Worm (Caenorhabditis elegans) whole organism, young adult: ENCODE measurements around the gene sre-35.

ENCODE experiments used
- B0019.2 ChIP-seq: fragments of 200-800 bp; sonication (Bioruptor generic); conservative IDR thresholded peaks from 2 replicates; pipeline ENCODE4 v1.3.6; 2022; ENCODE audit warnings: missing genetic modification reagents, missing genetic modification characterization, missing compliant biosample characterization
- B0035.1 ChIP-seq: sonication (generic microtip); optimal IDR thresholded peaks from 2 replicates; lab custom pipeline; 2016; ENCODE audit warnings: missing genetic modification characterization, mild to moderate bottlenecking, missing compliant biosample characterization, missing genotype, missing genetic modification reagents
- F37B4.10 ChIP-seq: fragments of 200-800 bp; sonication (Bioruptor generic); IDR thresholded peaks from 2 replicates; pipeline ENCODE4 v1.3.6; 2022; ENCODE audit warnings: missing genetic modification characterization, missing compliant biosample characterization
- F39B2.1 ChIP-seq: fragments of 200-800 bp; sonication (Bioruptor generic); IDR thresholded peaks from 2 replicates; pipeline ENCODE4 v1.3.6; 2022; ENCODE audit warnings: missing genetic modification reagents, missing genetic modification characterization, missing compliant biosample characterization
- F57A8.1 ChIP-seq: fragments of 200-800 bp; sonication (Bioruptor generic); optimal IDR thresholded peaks from 2 replicates; lab custom pipeline; 2018; ENCODE audit warnings: mild to moderate bottlenecking, missing genetic modification characterization, moderate library complexity, missing compliant biosample characterization
- F57C9.4 ChIP-seq: sonication (generic microtip); optimal IDR thresholded peaks from 2 replicates; lab custom pipeline; 2017; ENCODE audit warnings: mild to moderate bottlenecking, missing genetic modification characterization, missing compliant biosample characterization
- T26A5.8 ChIP-seq: sonication (generic microtip); optimal IDR thresholded peaks from 2 replicates; lab custom pipeline; 2016; ENCODE audit warnings: missing genetic modification characterization, missing compliant biosample characterization
- Y67H2A.10 ChIP-seq: fragments of 200-800 bp; sonication (Bioruptor generic); conservative IDR thresholded peaks from 2 replicates; pipeline ENCODE4 v1.3.6; 2022; ENCODE audit warnings: missing genetic modification reagents, missing genetic modification characterization, missing compliant biosample characterization
- Y95B8A.8 ChIP-seq: fragments of 200-800 bp; sonication (Bioruptor generic); IDR thresholded peaks from 2 replicates; pipeline ENCODE4 v1.3.6; 2022; ENCODE audit warnings: missing genetic modification reagents, missing genetic modification characterization, missing compliant biosample characterization
- ama-1 ChIP-seq, 3 experiments: fragments of 150-350 bp in 1 of 3; sonication (generic microtip) in 2 of 3; optimal IDR thresholded peaks; 2 replicates each; lab custom pipeline; 2014 to 2018; ENCODE audit warnings: missing biosample characterization in 2 of 3, missing genetic modification characterization in 2 of 3, missing genetic modification reagents in 2 of 3
- cebp-2 ChIP-seq: fragments of 200-800 bp; sonication (Bioruptor generic); IDR thresholded peaks from 2 replicates; pipeline ENCODE4 v1.3.6; 2022; ENCODE audit warnings: missing genetic modification characterization, missing compliant biosample characterization
- ceh-40 ChIP-seq: fragments of 200-800 bp; sonication (Bioruptor generic); IDR thresholded peaks from 2 replicates; pipeline ENCODE4 v1.3.6; 2022; ENCODE audit warnings: missing genetic modification characterization, missing compliant biosample characterization
- egl-44 ChIP-seq: fragments of 200-800 bp; sonication (Bioruptor generic); IDR thresholded peaks from 2 replicates; pipeline ENCODE4 v1.3.6; 2022; ENCODE audit warnings: missing genetic modification reagents, missing genetic modification characterization, missing compliant biosample characterization
- egrh-3 ChIP-seq: fragments of 200-800 bp; sonication (Bioruptor generic); IDR thresholded peaks from 2 replicates; pipeline ENCODE4 v1.3.6; 2022; ENCODE audit warnings: missing genetic modification reagents, missing genetic modification characterization, missing compliant biosample characterization
- ekl-4 ChIP-seq: fragments of 200-800 bp; sonication (Bioruptor generic); IDR thresholded peaks from 2 replicates; pipeline ENCODE4 v1.3.6; 2022; ENCODE audit warnings: missing genetic modification reagents, missing genetic modification characterization, missing compliant biosample characterization
- hlh-12 ChIP-seq: sonication (generic microtip); optimal IDR thresholded peaks from 2 replicates; lab custom pipeline; 2016; ENCODE audit warnings: missing genetic modification characterization, missing compliant biosample characterization
- hlh-26 ChIP-seq: fragments of 200-800 bp; sonication (Bioruptor generic); conservative IDR thresholded peaks from 2 replicates; pipeline ENCODE4 v1.3.6; 2022; ENCODE audit warnings: missing genetic modification reagents, missing genetic modification characterization, missing compliant biosample characterization
- let-526 ChIP-seq: fragments of 200-800 bp; sonication (Bioruptor generic); IDR thresholded peaks from 2 replicates; pipeline ENCODE4 v1.3.6; 2022; ENCODE audit warnings: missing genetic modification reagents, missing genetic modification characterization, missing compliant biosample characterization
- lin-35 ChIP-seq, 3 experiments: fragments of 150-350 bp in 2 of 3; sonication (generic microtip) in 1 of 3; optimal IDR thresholded peaks; 2 replicates each; lab custom pipeline; 2014 to 2018; ENCODE audit warnings: missing biosample characterization in 3 of 3, missing genetic modification characterization in 3 of 3, missing genetic modification reagents in 3 of 3
- lir-1 ChIP-seq: fragments of 200-800 bp; sonication (Bioruptor generic); conservative IDR thresholded peaks from 2 replicates; pipeline ENCODE4 v1.3.6; 2022; ENCODE audit warnings: missing genetic modification reagents, missing genetic modification characterization, missing compliant biosample characterization
- madf-10 ChIP-seq: sonication (generic microtip); optimal IDR thresholded peaks from 2 replicates; lab custom pipeline; 2016; ENCODE audit warnings: mild to moderate bottlenecking, missing genetic modification characterization, missing compliant biosample characterization
- mcd-1 ChIP-seq: fragments of 200-800 bp; sonication (Bioruptor generic); IDR thresholded peaks from 2 replicates; pipeline ENCODE4 v1.3.6; 2022; ENCODE audit warnings: missing genetic modification reagents, missing genetic modification characterization, missing compliant biosample characterization
- nfya-1 ChIP-seq: sonication (generic microtip); optimal IDR thresholded peaks from 2 replicates; lab custom pipeline; 2017; ENCODE audit warnings: antibody characterized with exemption, missing compliant biosample characterization, missing genetic modification characterization, borderline replicate concordance; ENCODE audit not compliant: insufficient read depth
- nhr-120 ChIP-seq: fragments of 200-800 bp; sonication (Bioruptor generic); IDR thresholded peaks from 2 replicates; pipeline ENCODE4 v1.3.6; 2022; ENCODE audit warnings: missing genetic modification characterization, missing compliant biosample characterization
- nhr-27 ChIP-seq: fragments of 200-800 bp; sonication (Bioruptor generic); optimal IDR thresholded peaks from 2 replicates; lab custom pipeline; 2018; ENCODE audit warnings: mild to moderate bottlenecking, missing genetic modification characterization, moderate library complexity, missing compliant biosample characterization
- nhr-90 ChIP-seq: sonication (generic microtip); optimal IDR thresholded peaks from 2 replicates; lab custom pipeline; 2016; ENCODE audit warnings: missing genotype, mild to moderate bottlenecking, missing genetic modification characterization, missing compliant biosample characterization
- pbrm-1 ChIP-seq: fragments of 200-800 bp; sonication (Bioruptor generic); IDR thresholded peaks from 2 replicates; pipeline ENCODE4 v1.3.6; 2022; ENCODE audit warnings: missing genetic modification reagents, missing genetic modification characterization, missing compliant biosample characterization
- repo-1 ChIP-seq: sonication (generic microtip); optimal IDR thresholded peaks from 2 replicates; lab custom pipeline; 2017; ENCODE audit warnings: mild to moderate bottlenecking, missing genetic modification characterization, missing compliant biosample characterization
- snpc-1.1 ChIP-seq: sonication (generic microtip); optimal IDR thresholded peaks from 2 replicates; lab custom pipeline; 2017; ENCODE audit warnings: missing genetic modification characterization, mild to moderate bottlenecking, missing compliant biosample characterization, antibody characterized with exemption, moderate library complexity, missing genotype, missing genetic modification reagents; ENCODE audit not compliant: insufficient read depth
- snpc-1.3 ChIP-seq: sonication (generic microtip); optimal IDR thresholded peaks from 2 replicates; lab custom pipeline; 2017; ENCODE audit warnings: missing genetic modification characterization, mild to moderate bottlenecking, missing compliant biosample characterization, antibody characterized with exemption, moderate library complexity, missing genotype, missing genetic modification reagents; ENCODE audit not compliant: insufficient read depth
- snpc-3.4 ChIP-seq: sonication (generic microtip); optimal IDR thresholded peaks from 2 replicates; lab custom pipeline; 2017; ENCODE audit warnings: missing genetic modification characterization, mild to moderate bottlenecking, missing compliant biosample characterization, antibody characterized with exemption, moderate library complexity, missing genotype, missing genetic modification reagents
- sptf-2 ChIP-seq: fragments of 200-800 bp; sonication (Bioruptor generic); optimal IDR thresholded peaks from 2 replicates; lab custom pipeline; 2018; ENCODE audit warnings: mild to moderate bottlenecking, missing genetic modification characterization, missing compliant biosample characterization
- xnd-1 ChIP-seq: sonication (generic microtip); optimal IDR thresholded peaks from 2 replicates; lab custom pipeline; 2016; ENCODE audit warnings: missing genotype, missing genetic modification reagents, missing genetic modification characterization, missing compliant biosample characterization
- zfh-2 ChIP-seq: fragments of 200-800 bp; sonication (Bioruptor generic); conservative IDR thresholded peaks from 2 replicates; pipeline ENCODE4 v1.3.6; 2022; ENCODE audit warnings: missing genetic modification reagents, missing genetic modification characterization, missing compliant biosample characterization
- ztf-25 ChIP-seq: fragments of 200-800 bp; sonication (Bioruptor generic); IDR thresholded peaks from 2 replicates; pipeline ENCODE4 v1.3.6; 2022; ENCODE audit warnings: missing genetic modification reagents, missing genetic modification characterization, missing compliant biosample characterization
- ztf-28 ChIP-seq: fragments of 200-800 bp; sonication (Bioruptor generic); IDR thresholded peaks from 2 replicates; pipeline ENCODE4 v1.3.6; 2022; ENCODE audit warnings: missing genetic modification reagents, missing genetic modification characterization, missing compliant biosample characterization

Gene sre-35

ce11 chrII:12494556-12495131 lies 42.0 kb upstream of the sre-35 start, which contains the start of gene col-85 (continued):
- TF ChIP-seq nhr-120 (0 out of 2 replicates have a peak, but pooled peaks have one; percentile 28), F39B2.1 (GFP tag; lab: Robert Waterston, UW) (no peak), ztf-25 (GFP tag; lab: Robert Waterston, UW) (peak; percentile 93), repo-1 (tag; lab: Kevin White, UChicago) (peak; percentile 50), nhr-90 (peak; percentile 94), nhr-27 (peak; percentile 72), xnd-1 (tag; lab: Kevin White, UChicago) (no peak), F57A8.1 (GFP tag; lab: Kevin White, UChicago) (peak; percentile 43), ceh-40 (GFP tag; lab: Robert Waterston, UW) (peak; percentile 82), F57C9.4 (tag; lab: Kevin White, UChicago) (no peak), hlh-12 (tag; lab: Kevin White, UChicago) (peak; percentile 65), cebp-2 (GFP tag; lab: Robert Waterston, UW) (peak; percentile 77; the same call in 1 of the 2 replicates), lir-1 (GFP tag; lab: Robert Waterston, UW) (peak; percentile 58), snpc-3.4 (tag; lab: Kevin White, UChicago) (peak; percentile 92), lin-35 (GFP tag; optimal IDR thresholded peaks at IDR 0.05; lab: Kevin White, UChicago) (peak in 1 of 3 experiments; percentile 78), Y67H2A.10 (GFP tag; lab: Robert Waterston, UW) (no peak), egl-44 (peak; percentile 89), snpc-1.1 (peak; percentile 90), mcd-1 (GFP tag; lab: Robert Waterston, UW) (peak; percentile 86), let-526 (GFP tag; lab: Robert Waterston, UW) (0 out of 2 replicates have a peak, but pooled peaks have one; percentile 35), hlh-26 (GFP tag; lab: Robert Waterston, UW) (no peak), B0035.1 (tag; lab: Kevin White, UChicago) (peak; percentile 72), ama-1 (optimal IDR thresholded peaks at IDR 0.05; lab: Kevin White, UChicago) (no peak), ama-1 (GFP tag; optimal IDR thresholded peaks at IDR 0.05; lab: Kevin White, UChicago) (peak in 1 of 2 experiments; percentile 82), ztf-28 (peak; percentile 81), T26A5.8 (peak; percentile 49), sptf-2 (peak; percentile 42), pbrm-1 (peak; percentile 92), ekl-4 (GFP tag; lab: Robert Waterston, UW) (peak; percentile 72), Y95B8A.8 (GFP tag; lab: Robert Waterston, UW) (0 out of 2 replicates have a peak, but pooled peaks have one; percentile 65), madf-10 (peak; percentile 84), snpc-1.3 (tag; lab: Kevin White, UChicago) (peak; percentile 87)

ce11 chrII:12494067-12494477 lies 41.4 kb upstream of the sre-35 start:
- TF ChIP-seq F37B4.10 (GFP tag; lab: Robert Waterston, UW) (0 out of 2 replicates have a peak, but pooled peaks have one; percentile 71), egrh-3 (GFP tag; lab: Robert Waterston, UW) (peak; percentile 97), cebp-2 (GFP tag; lab: Robert Waterston, UW) (0 out of 2 replicates have a peak, but pooled peaks have one; percentile 4), B0019.2 (GFP tag; lab: Robert Waterston, UW) (no peak), zfh-2 (GFP tag; lab: Robert Waterston, UW) (peak; percentile 74), nfya-1 (tag; lab: Kevin White, UChicago) (no peak)
